Comparison of ENCODE assay signal across 6 worm cellular contexts in the genomic region with DNA sequence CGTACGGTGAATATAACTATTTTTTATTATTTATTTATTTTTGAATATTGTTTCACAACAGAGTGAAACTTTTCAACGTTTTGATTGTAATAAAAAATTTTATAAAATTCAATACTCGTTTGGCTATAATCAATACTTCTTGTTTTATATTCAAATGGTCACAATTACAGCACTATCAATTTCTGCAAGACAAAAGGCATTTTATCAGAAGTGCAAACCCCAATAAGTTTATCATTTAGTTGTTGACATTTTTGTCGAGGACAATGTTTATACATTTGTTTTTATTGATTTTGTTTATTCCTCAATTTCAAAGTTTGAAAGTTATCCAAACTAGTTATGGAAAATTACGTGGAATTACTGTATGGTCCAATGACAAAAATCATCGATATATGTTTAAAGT.
A peak's percentile ranks its signal among the peaks of the same experiment; 100 is the strongest.
TF ChIP-seq lines count a peak whose summit lies in the region.

A gene (plus strand): TSS at position 213 of the 400 bp plus-strand sequence.

TF ChIP-seq in whole organism, L1 larva, 84 proteins besides CTCF, POLR2A, EP300 and RAD21:
- TF ChIP-seq sptf-1 (tag; optimal IDR thresholded peaks at IDR 0.05; lab: Kevin White, UChicago) (no peak), efl-1 (optimal IDR thresholded peaks at IDR 0.05; lab: Kevin White, UChicago) (no peak), efl-1 (GFP tag; optimal IDR thresholded peaks at IDR 0.05 in 1 of 2; lab: Kevin White, UChicago) (peak in 1 of 2 experiments; percentile 32), elt-2 (tag; optimal IDR thresholded peaks at IDR 0.05; lab: Kevin White, UChicago) (peak; percentile 23)

TF ChIP-seq in whole organism, L2 larva, 48 proteins besides CTCF, POLR2A, EP300 and RAD21:
- TF ChIP-seq fos-1 (tag; optimal IDR thresholded peaks at IDR 0.05; lab: Kevin White, UChicago) (peak; percentile 57), ztf-11 (tag; optimal IDR thresholded peaks at IDR 0.05; lab: Kevin White, UChicago) (no peak), crh-2 (tag; optimal IDR thresholded peaks at IDR 0.05; lab: Kevin White, UChicago) (no peak), sma-3 (GFP tag; optimal IDR thresholded peaks at IDR 0.05; lab: Kevin White, UChicago) (no peak), ZK546.5 (tag; optimal IDR thresholded peaks at IDR 0.05; lab: Kevin White, UChicago) (no peak), nhr-10 (tag; optimal IDR thresholded peaks at IDR 0.05; lab: Kevin White, UChicago) (no peak)
TF ChIP-seq in whole organism, L2 larva: peak in this region for 1.

TF ChIP-seq in whole organism, L3 larva, 47 proteins besides CTCF, POLR2A, EP300 and RAD21:
- TF ChIP-seq elt-2 (tag; optimal IDR thresholded peaks at IDR 0.05; lab: Kevin White, UChicago) (peak; percentile 57), pha-4 (tag; optimal IDR thresholded peaks at IDR 0.05; lab: Kevin White, UChicago) (peak; percentile 81), lin-15B (tag; optimal IDR thresholded peaks at IDR 0.05; lab: Kevin White, UChicago) (no peak)

TF ChIP-seq in whole organism, L4 larva, 104 proteins besides CTCF, POLR2A, EP300 and RAD21:
- TF ChIP-seq zip-11 (GFP tag; IDR thresholded peaks at IDR 0.05; lab: Robert Waterston, UW) (no peak), pqm-1 (tag; optimal IDR thresholded peaks at IDR 0.05; lab: Kevin White, UChicago) (peak; percentile 23), dve-1 (tag; optimal IDR thresholded peaks at IDR 0.05; lab: Kevin White, UChicago; ENCODE audit: insufficient read depth) (peak; percentile 50), nhr-28 (tag; optimal IDR thresholded peaks at IDR 0.05; lab: Kevin White, UChicago) (peak; percentile 51), daf-16 (GFP tag; optimal IDR thresholded peaks at IDR 0.05; lab: Kevin White, UChicago) (no peak), daf-16 (tag; optimal IDR thresholded peaks at IDR 0.05; lab: Kevin White, UChicago) (peak; percentile 97)

TF ChIP-seq in whole organism, late embryonic, 69 proteins besides CTCF, POLR2A, EP300 and RAD21:
- TF ChIP-seq elt-2 (tag; optimal IDR thresholded peaks at IDR 0.05; lab: Kevin White, UChicago) (peak; percentile 15), tbx-7 (tag; optimal IDR thresholded peaks at IDR 0.05; lab: Kevin White, UChicago) (no peak)

TF ChIP-seq in whole organism, young adult, 124 proteins besides CTCF, POLR2A, EP300 and RAD21:
- no peak for TF ChIP-seq nhr-27 (tag; optimal IDR thresholded peaks at IDR 0.05; lab: Kevin White, UChicago)
- TF ChIP-seq nhr-80 (tag; optimal IDR thresholded peaks at IDR 0.05; lab: Kevin White, UChicago): peak; percentile 10
